Fruit fly (Drosophila melanogaster): ENCODE data around the gene CG8072.

CG8072 gene

dm6 chr3L:10199644-10200043, 48.0 kb downstream of the CG8072 start:
- TF ChIP-seq HLH54F (GFP tag; optimal IDR thresholded peaks at IDR 0.05): no peak
- TF ChIP-seq CTCF (GFP tag; optimal IDR thresholded peaks at IDR 0.05): peak; percentile 74
- TF ChIP-seq Ets65A (GFP tag): peak; percentile 8
- TF ChIP-seq ci (GFP tag; IDR thresholded peaks at IDR 0.05): no peak
- TF ChIP-seq CG10979 (tag; optimal IDR thresholded peaks at IDR 0.05): no peak

dm6 chr3L:10201655-10202054, 50.0 kb downstream of the CG8072 start, which contains the start of gene ect:
Gene ect (minus strand): TSS chr3L:10201837.
- TF ChIP-seq hkb (optimal IDR thresholded peaks at IDR 0.05) (no peak), hkb (GFP tag; IDR thresholded peaks at IDR 0.05) (no peak), Drgx (GFP tag; IDR thresholded peaks at IDR 0.05) (no peak), CG17568 (GFP tag; optimal IDR thresholded peaks at IDR 0.05) (no peak), CG4854 (GFP tag; optimal IDR thresholded peaks at IDR 0.05) (no peak), ci (GFP tag; IDR thresholded peaks at IDR 0.05) (no peak; the same call in 2 of the 3 replicates), vnd (GFP tag; IDR thresholded peaks at IDR 0.05; ENCODE audit: partially characterized antibody) (no peak), bbx (GFP tag; IDR thresholded peaks at IDR 0.05; ENCODE audit: partially characterized antibody) (no peak), sc (optimal IDR thresholded peaks at IDR 0.05) (no peak), sc (GFP tag; optimal IDR thresholded peaks at IDR 0.05) (no peak), twi (tag; optimal IDR thresholded peaks at IDR 0.05) (no peak), Trl (optimal IDR thresholded peaks at IDR 0.05) (peak in 1 of 2 experiments; percentile 1), Trl (GFP tag; optimal IDR thresholded peaks at IDR 0.05) (no peak), NK7.1 (GFP tag; optimal IDR thresholded peaks at IDR 0.05) (no peak), CrebB (tag; optimal IDR thresholded peaks at IDR 0.05) (no peak), CG6175 (GFP tag; IDR thresholded peaks at IDR 0.05) (0 out of 3 replicates have a peak, but pooled peaks have one; percentile 44), CG16863 (GFP tag; optimal IDR thresholded peaks at IDR 0.05) (no peak), cas (GFP tag; IDR thresholded peaks at IDR 0.05) (no peak), CG5180 (GFP tag; optimal IDR thresholded peaks at IDR 0.05) (peak; percentile 65), CG9932 (GFP tag; IDR thresholded peaks at IDR 0.05) (no peak), CG12299 (tag; optimal IDR thresholded peaks at IDR 0.05) (no peak), Oli (tag; optimal IDR thresholded peaks at IDR 0.05) (no peak), ranshi (GFP tag; IDR thresholded peaks at IDR 0.05) (no peak), lab (GFP tag; optimal IDR thresholded peaks at IDR 0.05) (peak; percentile 11), CG1792 (GFP tag; optimal IDR thresholded peaks at IDR 0.05) (no peak), CG12769 (tag; optimal IDR thresholded peaks at IDR 0.05) (peak; percentile 88), gcm2 (GFP tag; optimal IDR thresholded peaks at IDR 0.05) (no peak), Eip74EF (GFP tag; optimal IDR thresholded peaks at IDR 0.05) (no peak), crol (GFP tag; IDR thresholded peaks at IDR 0.05) (0 out of 2 replicates have a peak, but pooled peaks have one; percentile 8), sd (tag; optimal IDR thresholded peaks at IDR 0.05) (no peak), gem (tag; optimal IDR thresholded peaks at IDR 0.05) (no peak), ATbp (GFP tag; optimal IDR thresholded peaks at IDR 0.05) (no peak), Lhr (GFP tag; optimal IDR thresholded peaks at IDR 0.05) (no peak), toy (GFP tag; IDR thresholded peaks at IDR 0.05) (no peak), ara (GFP tag; IDR thresholded peaks at IDR 0.05) (no peak), chn (GFP tag; optimal IDR thresholded peaks at IDR 0.05) (no peak), ttk (GFP tag; IDR thresholded peaks at IDR 0.05) (peak; percentile 24; the same call in 1 of the 2 replicates), Doc3 (GFP tag; IDR thresholded peaks at IDR 0.05; ENCODE audit: partially characterized antibody) (no peak), stwl (tag; optimal IDR thresholded peaks at IDR 0.05) (no peak), az2 (GFP tag; optimal IDR thresholded peaks at IDR 0.05) (no peak), CG12236 (GFP tag; optimal IDR thresholded peaks at IDR 0.05) (no peak), E2f2 (GFP tag; IDR thresholded peaks at IDR 0.05) (no peak), ap (GFP tag; IDR thresholded peaks at IDR 0.05) (no peak), CTCF (GFP tag; optimal IDR thresholded peaks at IDR 0.05) (no peak), CG1024 (GFP tag; IDR thresholded peaks at IDR 0.05) (no peak), ftz-f1 (GFP tag; optimal IDR thresholded peaks at IDR 0.05) (no peak), Hey (tag; optimal IDR thresholded peaks at IDR 0.05) (no peak), sr (GFP tag; IDR thresholded peaks at IDR 0.05) (no peak)
